Fruit fly (Drosophila melanogaster): ENCODE data around the gene Pak3.

DNA sequence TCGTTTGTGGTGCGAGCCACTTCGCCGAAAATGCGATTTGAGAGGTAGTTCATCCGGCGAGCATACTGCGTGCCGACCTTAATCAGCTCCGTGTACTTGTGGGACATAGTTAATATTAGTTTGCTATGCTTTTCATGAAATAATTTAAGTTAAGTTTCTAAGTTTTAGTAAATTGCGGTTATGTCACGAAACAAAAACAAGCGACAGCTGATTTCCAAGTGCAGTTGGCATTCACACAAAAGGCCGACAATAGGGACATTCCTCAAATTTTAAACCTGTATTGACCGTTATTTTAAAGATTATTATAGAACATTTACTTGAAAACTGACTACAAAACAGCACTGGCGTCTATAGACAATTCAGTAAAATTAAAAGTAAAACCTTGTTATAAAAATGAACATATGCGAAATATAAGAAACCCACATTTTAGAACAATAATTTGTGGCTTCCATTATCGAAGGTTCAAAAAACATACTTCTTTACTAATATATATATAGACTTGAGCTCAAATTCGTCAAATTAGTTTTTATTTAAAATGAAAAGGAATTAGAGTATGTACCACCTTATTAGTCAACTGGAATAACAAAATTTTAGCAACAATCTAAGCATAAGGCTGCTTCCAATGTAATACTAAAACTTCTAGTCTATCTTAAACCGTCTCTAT, 17.1 kb downstream of the Pak3 start, which contains the start of gene mRpS33:
- TF ChIP-seq h (optimal IDR thresholded peaks at IDR 0.05) (no peak), psq (optimal IDR thresholded peaks at IDR 0.05) (no peak), Sin3A (optimal IDR thresholded peaks at IDR 0.05) (no peak)

All from Kc167 (cell line).